Worm (Caenorhabditis elegans) whole organism, L3 larva: ENCODE data around the gene W03B1.3.
"Not testable (repeated sequence)": the region's sequence is repeated elsewhere in the genome, so short reads cannot be mapped to it uniquely, and the experiment has no call there.

Experiments
- snpc-4 ChIP-seq: fragments of 150-350 bp; optimal IDR thresholded peaks from 2 replicates; lab custom pipeline; 2014; ENCODE audit warnings: missing biosample characterization, missing genetic modification characterization
- ztf-4 ChIP-seq: fragments of 150-350 bp; optimal IDR thresholded peaks from 2 replicates; lab custom pipeline; 2014; ENCODE audit warnings: missing biosample characterization, missing genetic modification characterization

DNA sequence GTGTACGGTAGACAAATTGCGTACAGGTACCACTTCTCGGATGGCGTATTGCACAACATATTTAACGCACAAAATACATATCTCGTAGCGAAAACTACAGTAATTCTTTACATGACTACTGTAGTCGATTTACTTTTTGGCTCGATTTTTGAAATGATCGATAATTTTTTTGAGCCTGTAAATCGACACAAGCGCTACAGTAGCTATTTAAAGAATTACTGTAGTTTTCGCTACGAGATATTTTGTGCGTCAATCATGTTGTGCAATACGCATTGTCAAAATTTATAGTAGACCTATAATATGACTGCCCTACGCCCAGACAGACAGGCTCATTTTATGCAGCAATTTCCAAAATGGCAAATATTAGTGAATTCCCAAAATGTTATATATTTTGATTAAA is 12.1 kb upstream of the W03B1.3 start, which contains the start of gene W03B1.5:
- TF ChIP-seq snpc-4, ztf-4 (tag; lab: Kevin White, UChicago): not testable (repeated sequence)
